Fruit fly (Drosophila melanogaster) whole organism, embryonic: Measurements from ENCODE around the gene Spps.

Experiments used
- ATbp ChIP-seq: fragments of 200-800 bp; sonication (Bioruptor generic); optimal IDR thresholded peaks from 2 replicates; lab custom pipeline; 2017; ENCODE audit warnings: missing biosample characterization, mild to moderate bottlenecking, missing genetic modification characterization, missing genetic modification reagents
- Aef1 ChIP-seq: fragments of 200-800 bp; sonication (Bioruptor generic); IDR thresholded peaks from 3 replicates; pipeline ENCODE4 v1.3.6; 2022; ENCODE audit warnings: missing biosample characterization, missing genetic modification characterization
- Atf-2 ChIP-seq: fragments of 200-800 bp; sonication (Bioruptor generic); optimal IDR thresholded peaks from 2 replicates; lab custom pipeline; 2016; ENCODE audit warnings: missing biosample characterization, missing genetic modification characterization
- CG10462 ChIP-seq: fragments of 200-800 bp; sonication (Bioruptor generic); optimal IDR thresholded peaks from 2 replicates; lab custom pipeline; 2016; ENCODE audit warnings: missing biosample characterization, missing genetic modification characterization
- CG12104 ChIP-seq: fragments of 200-800 bp; sonication (Bioruptor generic); optimal IDR thresholded peaks from 3 replicates; lab custom pipeline; 2016; ENCODE audit warnings: missing biosample characterization, missing genetic modification characterization
- CG12219 ChIP-seq: fragments of 200-800 bp; sonication (Bioruptor generic); optimal IDR thresholded peaks from 3 replicates; lab custom pipeline; 2018; ENCODE audit warnings: missing biosample characterization, mild to moderate bottlenecking, missing genetic modification characterization
- CG12659 ChIP-seq: fragments of 200-800 bp; sonication (Bioruptor generic); optimal IDR thresholded peaks from 3 replicates; lab custom pipeline; 2017; ENCODE audit warnings: mild to moderate bottlenecking, missing biosample characterization, missing genetic modification reagents, missing genetic modification characterization
- CG16863 ChIP-seq: fragments of 200-800 bp; sonication (Bioruptor generic); optimal IDR thresholded peaks from 3 replicates; lab custom pipeline; 2016; ENCODE audit warnings: missing biosample characterization, missing genetic modification characterization
- CG1792 ChIP-seq: fragments of 200-800 bp; sonication (Bioruptor generic); optimal IDR thresholded peaks from 2 replicates; lab custom pipeline; 2016; ENCODE audit warnings: missing biosample characterization, missing genetic modification characterization
- CG18476 ChIP-seq: fragments of 200-800 bp; sonication (Bioruptor generic); optimal IDR thresholded peaks from 2 replicates; lab custom pipeline; 2016; ENCODE audit warnings: missing biosample characterization, mild to moderate bottlenecking, missing genetic modification characterization
- CG31388 ChIP-seq: fragments of 200-800 bp; sonication (Bioruptor generic); optimal IDR thresholded peaks from 2 replicates; lab custom pipeline; 2016; ENCODE audit warnings: missing biosample characterization, missing genetic modification characterization
- CG3847 ChIP-seq: fragments of 200-800 bp; sonication (Bioruptor generic); IDR thresholded peaks from 2 replicates; pipeline ENCODE4 v1.3.6; 2022; ENCODE audit warnings: missing biosample characterization, missing genetic modification characterization
- CG3995 ChIP-seq: fragments of 200-800 bp; sonication (Bioruptor generic); optimal IDR thresholded peaks from 3 replicates; lab custom pipeline; 2016; ENCODE audit warnings: missing biosample characterization, missing genetic modification characterization
- CG4854 ChIP-seq: fragments of 200-800 bp; sonication (Bioruptor generic); optimal IDR thresholded peaks from 2 replicates; lab custom pipeline; 2016; ENCODE audit warnings: missing biosample characterization, missing genetic modification characterization, inconsistent platforms
- CG6683 ChIP-seq: fragments of 200-800 bp; sonication (Bioruptor generic); optimal IDR thresholded peaks from 2 replicates; lab custom pipeline; 2017; ENCODE audit warnings: missing biosample characterization, mild to moderate bottlenecking, missing genetic modification characterization, missing genetic modification reagents
- Deaf1 ChIP-seq: fragments of 200-800 bp; optimal IDR thresholded peaks from 3 replicates; lab custom pipeline; 2019; ENCODE audit warnings: missing biosample characterization, mild to moderate bottlenecking, missing genetic modification characterization, moderate library complexity
- Dip3 ChIP-seq: fragments of 200-800 bp; sonication (Bioruptor generic); optimal IDR thresholded peaks from 3 replicates; lab custom pipeline; 2016; ENCODE audit warnings: missing biosample characterization, missing genetic modification characterization
- Elba2 ChIP-seq: fragments of 200-800 bp; sonication (Bioruptor generic); optimal IDR thresholded peaks from 3 replicates; lab custom pipeline; 2016; ENCODE audit warnings: missing biosample characterization, missing genetic modification characterization
- Hey ChIP-seq: fragments of 200-800 bp; sonication (Bioruptor generic); optimal IDR thresholded peaks from 3 replicates; lab custom pipeline; 2018; ENCODE audit warnings: missing biosample characterization, mild to moderate bottlenecking, missing genetic modification characterization
- HmgZ ChIP-seq: fragments of 200-800 bp; sonication (Bioruptor generic); optimal IDR thresholded peaks from 2 replicates; lab custom pipeline; 2018; ENCODE audit warnings: missing biosample characterization, mild to moderate bottlenecking, missing genetic modification characterization
- Hr39 ChIP-seq: fragments of >200 bp; optimal IDR thresholded peaks from 2 replicates; lab custom pipeline; 2017
- Lpt ChIP-seq: fragments of >200 bp; optimal IDR thresholded peaks from 2 replicates; lab custom pipeline; 2018; ENCODE audit warnings: missing biosample characterization, missing genetic modification characterization
- NFAT ChIP-seq: fragments of 200-800 bp; sonication (Bioruptor generic); IDR thresholded peaks from 2 replicates; pipeline ENCODE4 v1.3.6; 2022; ENCODE audit warnings: missing biosample characterization, missing genetic modification characterization
- Ptx1 ChIP-seq: fragments of 200-800 bp; sonication (Bioruptor generic); IDR thresholded peaks from 2 replicates; pipeline ENCODE4 v1.3.6; 2022; ENCODE audit warnings: missing biosample characterization, missing genetic modification characterization
- Sry-β ChIP-seq: fragments of 200-800 bp; sonication (Bioruptor generic); optimal IDR thresholded peaks from 2 replicates; lab custom pipeline; 2018; ENCODE audit warnings: missing biosample characterization, mild to moderate bottlenecking, missing genetic modification characterization, moderate library complexity
- Xbp1 ChIP-seq: fragments of 200-800 bp; sonication (Bioruptor generic); optimal IDR thresholded peaks from 3 replicates; lab custom pipeline; 2016; ENCODE audit warnings: missing biosample characterization, mild to moderate bottlenecking, missing genetic modification characterization
- YL-1 ChIP-seq: fragments of 200-800 bp; sonication (Bioruptor generic); optimal IDR thresholded peaks from 3 replicates; lab custom pipeline; 2017; ENCODE audit warnings: missing biosample characterization, mild to moderate bottlenecking, missing genetic modification characterization
- ato ChIP-seq: fragments of 200-800 bp; sonication (Bioruptor generic); IDR thresholded peaks from 2 replicates; pipeline ENCODE4 v1.3.6; 2022; ENCODE audit warnings: missing biosample characterization, missing genetic modification characterization; ENCODE audit not compliant: partially characterized antibody
- bbx ChIP-seq: fragments of 200-800 bp; sonication (Bioruptor generic); IDR thresholded peaks from 2 replicates; pipeline ENCODE4 v1.3.6; 2022; ENCODE audit warnings: missing biosample characterization, missing genetic modification characterization; ENCODE audit not compliant: partially characterized antibody
- chm ChIP-seq: fragments of 200-800 bp; sonication (Bioruptor generic); IDR thresholded peaks from 2 replicates; pipeline ENCODE4 v1.3.6; 2022; ENCODE audit warnings: missing biosample characterization, missing genetic modification characterization
- chn ChIP-seq: fragments of 200-800 bp; sonication (Bioruptor generic); optimal IDR thresholded peaks from 2 replicates; lab custom pipeline; 2016; ENCODE audit warnings: missing biosample characterization, missing genetic modification characterization
- crc ChIP-seq: fragments of 200-800 bp; sonication (Bioruptor generic); optimal IDR thresholded peaks from 2 replicates; lab custom pipeline; 2016; ENCODE audit warnings: missing biosample characterization, missing genetic modification characterization
- fd3F ChIP-seq: fragments of 200-800 bp; sonication (Bioruptor generic); optimal IDR thresholded peaks from 2 replicates; lab custom pipeline; 2018; ENCODE audit warnings: missing biosample characterization, mild to moderate bottlenecking, missing genetic modification characterization, moderate library complexity
- ftz-f1 ChIP-seq: fragments of 200-800 bp; sonication (Bioruptor generic); optimal IDR thresholded peaks from 2 replicates; lab custom pipeline; 2016; ENCODE audit warnings: missing biosample characterization, missing genetic modification characterization
- gro ChIP-seq: fragments of 200-800 bp; sonication (Bioruptor generic); optimal IDR thresholded peaks from 2 replicates; lab custom pipeline; 2016; ENCODE audit warnings: missing biosample characterization, missing genetic modification characterization
- hbn ChIP-seq: fragments of 200-800 bp; sonication (Bioruptor generic); IDR thresholded peaks from 2 replicates; pipeline ENCODE4 v1.3.6; 2022; ENCODE audit warnings: missing biosample characterization, missing genetic modification characterization; ENCODE audit not compliant: partially characterized antibody
- hkb ChIP-seq, 2 experiments: fragments of 200-800 bp in 1 of 2; fragments of >200 bp in 1 of 2; sonication (Bioruptor generic) in 1 of 2; IDR thresholded peaks in 1 of 2; optimal IDR thresholded peaks in 1 of 2; 2 replicates each; pipeline versions ENCODE4 v1.3.6 to Lab custom; 2017 to 2022; ENCODE audit warnings: missing biosample characterization in 1 of 2, missing genetic modification characterization in 1 of 2
- jigr1 ChIP-seq: fragments of 200-800 bp; sonication (Bioruptor generic); IDR thresholded peaks from 3 replicates; pipeline ENCODE4 v1.3.6; 2022; ENCODE audit warnings: missing biosample characterization, missing genetic modification characterization
- kay ChIP-seq: fragments of 200-800 bp; sonication (Bioruptor generic); optimal IDR thresholded peaks from 2 replicates; lab custom pipeline; 2016; ENCODE audit warnings: missing biosample characterization, missing genetic modification characterization
- knrl ChIP-seq: fragments of 200-800 bp; sonication (Bioruptor generic); IDR thresholded peaks from 3 replicates; pipeline ENCODE4 v1.3.6; 2022; ENCODE audit warnings: missing biosample characterization, missing genetic modification characterization; ENCODE audit not compliant: partially characterized antibody
- luna ChIP-seq: fragments of 200-800 bp; sonication (Bioruptor generic); optimal IDR thresholded peaks from 2 replicates; lab custom pipeline; 2016; ENCODE audit warnings: missing biosample characterization, missing genetic modification characterization
- mld ChIP-seq: fragments of 200-800 bp; sonication (Bioruptor generic); IDR thresholded peaks from 3 replicates; pipeline ENCODE4 v1.3.6; 2022; ENCODE audit warnings: missing biosample characterization, missing genetic modification characterization; ENCODE audit not compliant: partially characterized antibody
- nerfin-1 ChIP-seq: fragments of 200-800 bp; sonication (Bioruptor generic); optimal IDR thresholded peaks from 3 replicates; lab custom pipeline; 2019; ENCODE audit warnings: missing biosample characterization, mild to moderate bottlenecking, missing genetic modification characterization, moderate library complexity
- phol ChIP-seq: fragments of 200-800 bp; sonication (Bioruptor generic); optimal IDR thresholded peaks from 3 replicates; lab custom pipeline; 2018; ENCODE audit warnings: missing biosample characterization, mild to moderate bottlenecking, missing genetic modification characterization, moderate library complexity
- ro ChIP-seq: fragments of 200-800 bp; sonication (Bioruptor generic); IDR thresholded peaks from 2 replicates; pipeline ENCODE4 v1.3.6; 2022; ENCODE audit warnings: missing biosample characterization, missing genetic modification characterization
- row ChIP-seq: fragments of 200-800 bp; sonication (Bioruptor generic); IDR thresholded peaks from 3 replicates; pipeline ENCODE4 v1.3.6; 2022; ENCODE audit warnings: missing biosample characterization, missing genetic modification characterization
- sens ChIP-seq: fragments of 200-800 bp; sonication (Bioruptor generic); peaks from one replicate; lab custom pipeline; 2016; ENCODE audit warnings: missing biosample characterization, missing genetic modification characterization
- stwl ChIP-seq: fragments of 200-800 bp; sonication (Bioruptor generic); optimal IDR thresholded peaks from 3 replicates; lab custom pipeline; 2018; ENCODE audit warnings: missing biosample characterization, mild to moderate bottlenecking, missing genetic modification characterization, moderate library complexity
- twi ChIP-seq: fragments of 200-800 bp; optimal IDR thresholded peaks from 2 replicates; lab custom pipeline; 2019; ENCODE audit warnings: missing biosample characterization, mild to moderate bottlenecking, missing genetic modification characterization, moderate library complexity
- wdn ChIP-seq: fragments of 200-800 bp; sonication (Bioruptor generic); IDR thresholded peaks from 2 replicates; pipeline ENCODE4 v1.3.6; 2022; ENCODE audit warnings: missing biosample characterization, missing genetic modification characterization
- zfh2 ChIP-seq: fragments of 200-800 bp; sonication (Bioruptor generic); optimal IDR thresholded peaks from 2 replicates; lab custom pipeline; 2016; ENCODE audit warnings: missing biosample characterization, missing genetic modification characterization

Gene Spps

dm6 chr3R:24252494-24252893 is 25.8 kb upstream of the Spps start, which contains the start of gene beta-PheRS (continued):
- TF ChIP-seq CG3847 (peak; percentile 85), Elba2 (GFP tag; lab: Kevin White, UChicago) (peak; percentile 67), stwl (peak; percentile 98), Xbp1 (GFP tag; lab: Kevin White, UChicago) (peak; percentile 72), NFAT (GFP tag; lab: Robert Waterston, UW) (peak; percentile 77), row (peak; percentile 91), CG18476 (GFP tag; lab: Kevin White, UChicago) (peak; percentile 4), bbx (peak; percentile 92), CG12659 (GFP tag; lab: Kevin White, UChicago) (peak; percentile 93), CG6683 (peak; percentile 2), CG3995 (GFP tag; lab: Kevin White, UChicago) (peak; percentile 83), Aef1 (no peak; the same call in 2 of the 3 replicates), Hr39 (lab: Kevin White, UChicago) (no peak), gro (GFP tag; lab: Kevin White, UChicago) (peak; percentile 56), Hey (tag; lab: Kevin White, UChicago) (no peak), CG12219 (GFP tag; lab: Kevin White, UChicago) (no peak), twi (tag; lab: Kevin White, UChicago) (no peak), Sry-β (GFP tag; lab: Kevin White, UChicago) (peak; percentile 70), CG4854 (GFP tag; lab: Kevin White, UChicago) (peak; percentile 73), CG16863 (peak; percentile 13), Lpt (GFP tag; lab: Kevin White, UChicago) (no peak), CG1792 (GFP tag; lab: Kevin White, UChicago) (peak; percentile 0), nerfin-1 (tag; lab: Kevin White, UChicago) (no peak), CG31388 (no peak), phol (tag; lab: Kevin White, UChicago) (peak; percentile 68), CG10462 (GFP tag; lab: Kevin White, UChicago) (no peak), CG12104 (GFP tag; lab: Kevin White, UChicago) (no peak), mld (GFP tag; lab: Robert Waterston, UW) (peak; percentile 64), sens (GFP tag; lab: Kevin White, UChicago) (no peak), chn (GFP tag; lab: Kevin White, UChicago) (peak; percentile 34), chm (GFP tag; lab: Robert Waterston, UW) (no peak; the same call in 1 of the 2 replicates), Atf-2 (no peak), fd3F (GFP tag; lab: Kevin White, UChicago) (peak; percentile 19), zfh2 (GFP tag; lab: Kevin White, UChicago) (peak; percentile 75), luna (GFP tag; lab: Kevin White, UChicago) (peak; percentile 30), hbn (GFP tag; lab: Robert Waterston, UW) (peak; percentile 87), Ptx1 (no peak), ATbp (no peak), crc (GFP tag; lab: Kevin White, UChicago) (no peak), HmgZ (peak; percentile 88), knrl (peak; percentile 92), YL-1 (GFP tag; lab: Kevin White, UChicago) (peak; percentile 98), wdn (GFP tag; lab: Robert Waterston, UW) (0 out of 2 replicates have a peak, but pooled peaks have one; percentile 31), jigr1 (GFP tag; lab: Robert Waterston, UW) (no peak), ftz-f1 (GFP tag; lab: Kevin White, UChicago) (peak; percentile 71), kay (GFP tag; lab: Kevin White, UChicago) (peak; percentile 41), Deaf1 (tag; lab: Kevin White, UChicago) (no peak), Dip3 (peak; percentile 28), hkb (optimal IDR thresholded peaks at IDR 0.05; lab: Kevin White, UChicago) (no peak), hkb (GFP tag; IDR thresholded peaks at IDR 0.05; lab: Robert Waterston, UW) (peak; percentile 23; the same call in 1 of the 2 replicates), ato (GFP tag; lab: Robert Waterston, UW) (peak; percentile 90), ro (GFP tag; lab: Robert Waterston, UW) (no peak)
